Fruit fly (Drosophila melanogaster): Measurements from ENCODE around the gene Ranbp21.
A peak's percentile ranks its signal among the peaks of the same experiment; 100 is the strongest.

Gene Ranbp21

dm6 chrX:19666991-19667409, 14.9 kb upstream of the Ranbp21 start, which contains the start of gene Zw:
Zw (plus strand) TSS chrX:19667252.
- peak; percentile 26 for TF ChIP-seq noc (tag; optimal IDR thresholded peaks at IDR 0.05)

dm6 chrX:19665684-19666141, 13.6 kb upstream of the Ranbp21 start:
- TF ChIP-seq noc (tag; optimal IDR thresholded peaks at IDR 0.05): peak; percentile 30

dm6 chrX:19663859-19664728, 12.0 kb upstream of the Ranbp21 start, which contains the start of the genes CG14223 and Ssu72:
CG14223 (minus strand) TSS chrX:19663971.
Ssu72 (plus strand) TSS chrX:19664561.
- TF ChIP-seq noc (tag; optimal IDR thresholded peaks at IDR 0.05): no peak

dm6 chrX:19663196-19663858, 11.3 kb upstream of the Ranbp21 start:
- TF ChIP-seq noc (tag; optimal IDR thresholded peaks at IDR 0.05): no peak

- TF ChIP-seq noc (tag; optimal IDR thresholded peaks at IDR 0.05): no peak
These were observed 10.6 kb upstream of the Ranbp21 start for dm6 chrX:19662583-19663195.

- no peak for TF ChIP-seq noc (tag; optimal IDR thresholded peaks at IDR 0.05)
These were observed 6.1 kb downstream of the Ranbp21 start, which contains the start of gene Arp10 for dm6 chrX:19645873-19646541. Arp10 (minus strand) TSS chrX:19646176.

dm6 chrX:19642819-19643504, 9.1 kb downstream of the Ranbp21 start, which contains the start of the genes CG12237 and Sec61gamma:
CG12237 (minus strand) TSS chrX:19642869.
Sec61gamma (plus strand) TSS chrX:19643327.
- TF ChIP-seq noc (tag; optimal IDR thresholded peaks at IDR 0.05): no peak

dm6 chrX:19640707-19641248, 11.3 kb downstream of the Ranbp21 start:
- TF ChIP-seq noc (tag; optimal IDR thresholded peaks at IDR 0.05): no peak

dm6 chrX:19638328-19638940, 13.6 kb downstream of the Ranbp21 start, which contains the start of gene Rcd-1:
Rcd-1 (plus strand) TSS chrX:19638767.
- TF ChIP-seq noc (tag; optimal IDR thresholded peaks at IDR 0.05): no peak

- TF ChIP-seq noc (tag; optimal IDR thresholded peaks at IDR 0.05): no peak
These were observed 14.4 kb downstream of the Ranbp21 start for dm6 chrX:19637434-19638327.

- TF ChIP-seq noc (tag; optimal IDR thresholded peaks at IDR 0.05): no peak
These were observed 15.1 kb downstream of the Ranbp21 start for dm6 chrX:19637002-19637420.

- no peak for TF ChIP-seq noc (tag; optimal IDR thresholded peaks at IDR 0.05)
These were observed 20.7 kb downstream of the Ranbp21 start for dm6 chrX:19631365-19631832.

- no peak for TF ChIP-seq noc (tag; optimal IDR thresholded peaks at IDR 0.05)
These were observed 26.7 kb downstream of the Ranbp21 start, which contains the start of gene CG14212 for dm6 chrX:19625405-19625804. CG14212 (plus strand) TSS chrX:19625705.

Measured in whole organism, larva.